Worm (Caenorhabditis elegans) whole organism, L1 larva: Measurements from ENCODE around the gene ins-1.
A peak's percentile ranks its signal among the peaks of the same experiment; 100 is the strongest.

Source experiments
- F16B12.6 ChIP-seq: fragments of 150-350 bp; optimal IDR thresholded peaks from 2 replicates; lab custom pipeline; 2014; ENCODE audit warnings: missing biosample characterization, missing genetic modification characterization
- Y116A8C.19 ChIP-seq: sonication (generic microtip); optimal IDR thresholded peaks from 2 replicates; lab custom pipeline; 2016; ENCODE audit warnings: missing compliant biosample characterization, missing genetic modification characterization, borderline replicate concordance
- aha-1 ChIP-seq: fragments of 150-350 bp; optimal IDR thresholded peaks from 2 replicates; lab custom pipeline; 2014; ENCODE audit warnings: missing biosample characterization, missing genetic modification characterization
- ama-1 ChIP-seq: fragments of 150-350 bp; optimal IDR thresholded peaks from 2 replicates; lab custom pipeline; 2014
- ceh-63 ChIP-seq: fragments of 200-800 bp; sonication (Bioruptor generic); optimal IDR thresholded peaks from 2 replicates; lab custom pipeline; 2018; ENCODE audit warnings: mild to moderate bottlenecking, missing genetic modification characterization, missing compliant biosample characterization
- ceh-8 ChIP-seq: fragments of 200-800 bp; sonication (Bioruptor generic); optimal IDR thresholded peaks from 2 replicates; lab custom pipeline; 2018; ENCODE audit warnings: mild to moderate bottlenecking, missing genetic modification characterization, moderate library complexity, missing compliant biosample characterization
- ces-1 ChIP-seq: fragments of 150-350 bp; optimal IDR thresholded peaks from 2 replicates; lab custom pipeline; 2014; ENCODE audit warnings: missing biosample characterization, missing genetic modification reagents, missing genetic modification characterization
- dpl-1 ChIP-seq, 3 experiments: fragments of 150-350 bp in 2 of 3; sonication (generic microtip) in 1 of 3; optimal IDR thresholded peaks; 2 replicates each; lab custom pipeline; 2014 to 2017; ENCODE audit warnings: missing biosample characterization in 3 of 3, missing genetic modification characterization in 3 of 3, missing genetic modification reagents in 3 of 3
- dsc-1 ChIP-seq: sonication (generic microtip); optimal IDR thresholded peaks from 2 replicates; lab custom pipeline; 2016; ENCODE audit warnings: mild to moderate bottlenecking, missing genetic modification characterization, missing compliant biosample characterization
- egl-27 ChIP-seq, 2 experiments: fragments of 150-350 bp in 1 of 2; sonication (generic microtip); optimal IDR thresholded peaks; 3 replicates each; lab custom pipeline; 2017 to 2018; ENCODE audit warnings: missing biosample characterization in 2 of 2, missing genetic modification characterization in 2 of 2, missing genetic modification reagents in 2 of 2
- elt-2 ChIP-seq: sonication (generic microtip); optimal IDR thresholded peaks from 2 replicates; lab custom pipeline; 2016; ENCODE audit warnings: missing genetic modification characterization, mild to moderate bottlenecking, inconsistent platforms, missing compliant biosample characterization, missing genetic modification reagents
- elt-3 ChIP-seq, 6 experiments: fragments of 150-350 bp in 1 of 6; sonication (generic microtip); optimal IDR thresholded peaks; 2 replicates each; lab custom pipeline; 2017 to 2018; ENCODE audit warnings: missing biosample characterization in 6 of 6, missing genetic modification characterization in 6 of 6, inconsistent platforms in 1 of 6
- ets-5 ChIP-seq: fragments of 200-800 bp; sonication (Bioruptor generic); IDR thresholded peaks from 2 replicates; pipeline ENCODE4 v1.3.6; 2022; ENCODE audit warnings: missing genetic modification characterization, missing compliant biosample characterization
- fkh-10 ChIP-seq: sonication (generic microtip); optimal IDR thresholded peaks from 2 replicates; lab custom pipeline; 2017; ENCODE audit warnings: missing biosample characterization, missing genetic modification reagents, missing genetic modification characterization
- fkh-4 ChIP-seq: sonication (generic microtip); optimal IDR thresholded peaks from 2 replicates; lab custom pipeline; 2016; ENCODE audit warnings: missing compliant biosample characterization, missing genetic modification characterization, borderline replicate concordance
- fkh-8 ChIP-seq: sonication (generic microtip); optimal IDR thresholded peaks from 2 replicates; lab custom pipeline; 2016; ENCODE audit warnings: mild to moderate bottlenecking, missing genetic modification characterization, missing compliant biosample characterization
- fos-1 ChIP-seq: fragments of 150-350 bp; optimal IDR thresholded peaks from 2 replicates; lab custom pipeline; 2014; ENCODE audit warnings: missing biosample characterization, missing genetic modification characterization
- grh-1 ChIP-seq: fragments of 200-800 bp; sonication (Bioruptor generic); IDR thresholded peaks from 2 replicates; pipeline ENCODE4 v1.3.6; 2022; ENCODE audit warnings: missing genetic modification reagents, missing genetic modification characterization, missing compliant biosample characterization
- hpl-2 ChIP-seq: fragments of 150-350 bp; optimal IDR thresholded peaks from 2 replicates; lab custom pipeline; 2014; ENCODE audit warnings: missing biosample characterization, missing genetic modification reagents, missing genetic modification characterization
- irx-1 ChIP-seq: sonication (generic microtip); optimal IDR thresholded peaks from 2 replicates; lab custom pipeline; 2016; ENCODE audit warnings: missing genetic modification characterization, missing compliant biosample characterization
- isw-1 ChIP-seq: fragments of 200-800 bp; sonication (Bioruptor generic); IDR thresholded peaks from 2 replicates; pipeline ENCODE4 v1.3.6; 2022; ENCODE audit warnings: missing genetic modification characterization, missing compliant biosample characterization
- lin-13 ChIP-seq: fragments of 150-350 bp; optimal IDR thresholded peaks from 2 replicates; lab custom pipeline; 2014; ENCODE audit warnings: missing biosample characterization, missing genetic modification reagents, missing genetic modification characterization
- lin-14 ChIP-seq: fragments of 200-800 bp; sonication (Bioruptor generic); optimal IDR thresholded peaks from 2 replicates; lab custom pipeline; 2018; ENCODE audit warnings: mild to moderate bottlenecking, missing genetic modification characterization, moderate library complexity, missing compliant biosample characterization
- lin-35 ChIP-seq, 2 experiments: fragments of 150-350 bp; optimal IDR thresholded peaks; 2 replicates each; lab custom pipeline; 2014; ENCODE audit warnings: missing biosample characterization in 2 of 2, missing genetic modification characterization in 2 of 2, missing genetic modification reagents in 2 of 2
- lin-39 ChIP-seq: fragments of 150-350 bp; optimal IDR thresholded peaks from 2 replicates; lab custom pipeline; 2014; ENCODE audit warnings: missing biosample characterization, missing genetic modification reagents, missing genetic modification characterization
- lsy-2 ChIP-seq, 2 experiments: fragments of 150-350 bp; optimal IDR thresholded peaks; 2 replicates each; lab custom pipeline; 2014; ENCODE audit warnings: missing biosample characterization in 2 of 2, missing genetic modification characterization in 2 of 2
- mab-9 ChIP-seq: fragments of 200-800 bp; sonication (Bioruptor generic); IDR thresholded peaks from 2 replicates; pipeline ENCODE4 v1.3.6; 2022; ENCODE audit warnings: missing genetic modification reagents, missing genetic modification characterization, missing compliant biosample characterization
- mep-1 ChIP-seq: fragments of 150-350 bp; optimal IDR thresholded peaks from 2 replicates; lab custom pipeline; 2014; ENCODE audit warnings: missing biosample characterization, missing genetic modification characterization
- nhr-11 ChIP-seq: fragments of 150-350 bp; optimal IDR thresholded peaks from 2 replicates; lab custom pipeline; 2014; ENCODE audit warnings: missing biosample characterization, missing genetic modification characterization
- nhr-19 ChIP-seq: fragments of 200-800 bp; sonication (Bioruptor generic); conservative IDR thresholded peaks from 2 replicates; pipeline ENCODE4 v1.3.6; 2022; ENCODE audit warnings: missing genetic modification characterization, missing compliant biosample characterization
- nhr-28 ChIP-seq: fragments of 150-350 bp; optimal IDR thresholded peaks from 2 replicates; lab custom pipeline; 2014; ENCODE audit warnings: missing biosample characterization, missing genetic modification characterization
- nhr-84 ChIP-seq: sonication (generic microtip); optimal IDR thresholded peaks from 2 replicates; lab custom pipeline; 2017; ENCODE audit warnings: missing biosample characterization, missing genetic modification characterization
- nhr-85 ChIP-seq: sonication (generic microtip); peaks from one replicate; lab custom pipeline; 2016; ENCODE audit warnings: missing genetic modification characterization, inconsistent platforms, missing compliant biosample characterization
- nhr-90 ChIP-seq: sonication (generic microtip); optimal IDR thresholded peaks from 2 replicates; lab custom pipeline; 2016; ENCODE audit warnings: mild to moderate bottlenecking, missing genetic modification characterization, missing compliant biosample characterization; ENCODE audit not compliant: poor library complexity
- pag-3 ChIP-seq: sonication (generic microtip); optimal IDR thresholded peaks from 2 replicates; lab custom pipeline; 2017; ENCODE audit warnings: missing genetic modification characterization, mild to moderate bottlenecking, missing compliant biosample characterization, antibody characterized with exemption, borderline replicate concordance; ENCODE audit not compliant: insufficient read depth
- snpc-4 ChIP-seq: fragments of 150-350 bp; optimal IDR thresholded peaks from 2 replicates; lab custom pipeline; 2014; ENCODE audit warnings: missing biosample characterization, missing genetic modification characterization
- snu-23 ChIP-seq: sonication (generic microtip); optimal IDR thresholded peaks from 2 replicates; lab custom pipeline; 2016; ENCODE audit warnings: missing genetic modification characterization, missing compliant biosample characterization
- swsn-7 ChIP-seq: sonication (generic microtip); optimal IDR thresholded peaks from 2 replicates; lab custom pipeline; 2016; ENCODE audit warnings: missing genetic modification characterization, missing compliant biosample characterization
- tlp-1 ChIP-seq: fragments of 150-350 bp; optimal IDR thresholded peaks from 2 replicates; lab custom pipeline; 2014; ENCODE audit warnings: missing biosample characterization, missing genetic modification characterization
- unc-130 ChIP-seq: fragments of 150-350 bp; optimal IDR thresholded peaks from 2 replicates; lab custom pipeline; 2017; ENCODE audit warnings: missing biosample characterization, missing genetic modification characterization, inconsistent platforms
- unc-30 ChIP-seq: sonication (generic microtip); optimal IDR thresholded peaks from 2 replicates; lab custom pipeline; 2017; ENCODE audit warnings: missing biosample characterization, missing genetic modification characterization
- unc-98 ChIP-seq: fragments of 200-800 bp; sonication (Bioruptor generic); IDR thresholded peaks from 2 replicates; pipeline ENCODE4 v1.3.6; 2022; ENCODE audit warnings: missing genetic modification characterization, missing compliant biosample characterization
- vab-15 ChIP-seq: sonication (generic microtip); optimal IDR thresholded peaks from 2 replicates; lab custom pipeline; 2017; ENCODE audit warnings: missing genotype, mild to moderate bottlenecking, missing genetic modification characterization, missing compliant biosample characterization
- xbp-1 ChIP-seq: sonication (generic microtip); optimal IDR thresholded peaks from 2 replicates; lab custom pipeline; 2016; ENCODE audit warnings: missing genetic modification characterization, missing compliant biosample characterization
- ztf-11 ChIP-seq, 2 experiments: sonication (generic microtip); optimal IDR thresholded peaks; 2 replicates each; lab custom pipeline; 2016 to 2017; ENCODE audit warnings: missing genetic modification characterization in 2 of 2, missing biosample characterization in 1 of 2, missing compliant biosample characterization in 1 of 2
- ztf-4 ChIP-seq: fragments of 150-350 bp; optimal IDR thresholded peaks from 2 replicates; lab custom pipeline; 2014; ENCODE audit warnings: missing biosample characterization, missing genetic modification characterization

The ins-1 gene

ce11 chrIV:10469494-10469893 is 33.0 kb downstream of the ins-1 start, which contains the start of gene ugt-44:
Gene ugt-44 (plus strand): TSS chrIV:10469741.
- peak; percentile 74 for TF ChIP-seq elt-2 (tag; lab: Kevin White, UChicago)
- no peak for TF ChIP-seq hpl-2

ce11 chrIV:10472478-10472877 is 36.0 kb downstream of the ins-1 start, which contains the start of gene bgnt-1.1:
Gene bgnt-1.1 (plus strand): TSS chrIV:10472778.
- no peak for TF ChIP-seq dsc-1 (tag; lab: Kevin White, UChicago)
- TF ChIP-seq fos-1 = no peak
- TF ChIP-seq ets-5 (GFP tag; lab: Robert Waterston, UW) = no peak
- TF ChIP-seq tlp-1 (tag; lab: Kevin White, UChicago) = no peak
- no peak for TF ChIP-seq snu-23 (GFP tag; lab: Kevin White, UChicago)
- TF ChIP-seq Y116A8C.19 (tag; lab: Kevin White, UChicago) = no peak
- no peak for TF ChIP-seq unc-98 (GFP tag; lab: Robert Waterston, UW)
- no peak for TF ChIP-seq ceh-8 (GFP tag; lab: Kevin White, UChicago)
- TF ChIP-seq nhr-84 (tag; lab: Kevin White, UChicago) = no peak
- TF ChIP-seq ama-1 (lab: Kevin White, UChicago) = no peak
- no peak for TF ChIP-seq ceh-63 (GFP tag; lab: Kevin White, UChicago)
- TF ChIP-seq nhr-90 (tag; lab: Kevin White, UChicago) = no peak
- no peak for TF ChIP-seq lin-14 (GFP tag; lab: Kevin White, UChicago)
- no peak for TF ChIP-seq vab-15 (tag; lab: Kevin White, UChicago)
- TF ChIP-seq swsn-7 (tag; lab: Kevin White, UChicago) = no peak
- no peak for TF ChIP-seq mep-1 (tag; lab: Kevin White, UChicago)
- TF ChIP-seq elt-3 (tag; optimal IDR thresholded peaks at IDR 0.05; lab: Kevin White, UChicago) = no peak
- TF ChIP-seq ztf-4 (tag; lab: Kevin White, UChicago) = no peak

- TF ChIP-seq xbp-1 (tag; lab: Kevin White, UChicago) (no peak), grh-1 (GFP tag; lab: Robert Waterston, UW) (no peak), lin-39 (tag; lab: Kevin White, UChicago) (no peak), F16B12.6 (tag; lab: Kevin White, UChicago) (no peak), nhr-11 (tag; lab: Kevin White, UChicago) (no peak), snpc-4 (no peak), ztf-11 (tag; optimal IDR thresholded peaks at IDR 0.05; lab: Kevin White, UChicago) (no peak), lin-35 (GFP tag; optimal IDR thresholded peaks at IDR 0.05; lab: Kevin White, UChicago) (no peak)
- TF ChIP-seq, all 84 proteins: peak for 0
Measured at ce11 chrIV:10475234-10475633, 38.7 kb downstream of the ins-1 start.

ce11 chrIV:10481695-10482094 is 45.2 kb downstream of the ins-1 start, which contains the start of gene egl-21:
Gene egl-21 (minus strand): TSS chrIV:10481844.
- TF ChIP-seq irx-1 (tag; lab: Kevin White, UChicago) (no peak), nhr-90 (tag; lab: Kevin White, UChicago) (no peak), aha-1 (tag; lab: Kevin White, UChicago) (no peak), Y116A8C.19 (tag; lab: Kevin White, UChicago) (no peak), fkh-10 (GFP tag; lab: Kevin White, UChicago) (peak; percentile 82), nhr-11 (tag; lab: Kevin White, UChicago) (peak; percentile 38), fkh-4 (tag; lab: Kevin White, UChicago) (no peak), vab-15 (tag; lab: Kevin White, UChicago) (no peak), mab-9 (GFP tag; lab: Robert Waterston, UW) (no peak), lsy-2 (tag; optimal IDR thresholded peaks at IDR 0.05; lab: Kevin White, UChicago) (peak; percentile 16 to 68), ces-1 (GFP tag; lab: Kevin White, UChicago) (no peak), unc-98 (GFP tag; lab: Robert Waterston, UW) (no peak), egl-27 (tag; optimal IDR thresholded peaks at IDR 0.05; lab: Kevin White, UChicago) (no peak), unc-30 (no peak), lin-13 (GFP tag; lab: Kevin White, UChicago) (peak; percentile 51), nhr-85 (tag; lab: Kevin White, UChicago) (no peak), swsn-7 (tag; lab: Kevin White, UChicago) (peak; percentile 73), nhr-28 (tag; lab: Kevin White, UChicago) (no peak), ztf-11 (tag; optimal IDR thresholded peaks at IDR 0.05; lab: Kevin White, UChicago) (peak in 1 of 2 experiments; percentile 18), pag-3 (tag; lab: Kevin White, UChicago) (no peak), nhr-19 (GFP tag; lab: Robert Waterston, UW) (peak; percentile 15; the same call in 1 of the 2 replicates), fkh-8 (tag; lab: Kevin White, UChicago) (peak; percentile 95), isw-1 (GFP tag; lab: Robert Waterston, UW) (peak; percentile 61), dpl-1 (GFP tag; optimal IDR thresholded peaks at IDR 0.05; lab: Kevin White, UChicago) (peak in 1 of 3 experiments; percentile 21), unc-130 (tag; lab: Kevin White, UChicago) (no peak), snpc-4 (peak; percentile 10)
